Worm (Caenorhabditis elegans): ENCODE measurements around the gene K08B12.1.

Gene K08B12.1

ce11 chrV:6259139-6259538 is at the start of gene K08B12.1:
TSS of gene K08B12.1 (plus strand) at chrV:6259367.
- no peak for TF ChIP-seq rcor-1 (GFP tag; IDR thresholded peaks at IDR 0.05)
- TF ChIP-seq cebp-2 (GFP tag; IDR thresholded peaks at IDR 0.05): 0 out of 2 replicates have a peak, but pooled peaks have one; percentile 49

DNA sequence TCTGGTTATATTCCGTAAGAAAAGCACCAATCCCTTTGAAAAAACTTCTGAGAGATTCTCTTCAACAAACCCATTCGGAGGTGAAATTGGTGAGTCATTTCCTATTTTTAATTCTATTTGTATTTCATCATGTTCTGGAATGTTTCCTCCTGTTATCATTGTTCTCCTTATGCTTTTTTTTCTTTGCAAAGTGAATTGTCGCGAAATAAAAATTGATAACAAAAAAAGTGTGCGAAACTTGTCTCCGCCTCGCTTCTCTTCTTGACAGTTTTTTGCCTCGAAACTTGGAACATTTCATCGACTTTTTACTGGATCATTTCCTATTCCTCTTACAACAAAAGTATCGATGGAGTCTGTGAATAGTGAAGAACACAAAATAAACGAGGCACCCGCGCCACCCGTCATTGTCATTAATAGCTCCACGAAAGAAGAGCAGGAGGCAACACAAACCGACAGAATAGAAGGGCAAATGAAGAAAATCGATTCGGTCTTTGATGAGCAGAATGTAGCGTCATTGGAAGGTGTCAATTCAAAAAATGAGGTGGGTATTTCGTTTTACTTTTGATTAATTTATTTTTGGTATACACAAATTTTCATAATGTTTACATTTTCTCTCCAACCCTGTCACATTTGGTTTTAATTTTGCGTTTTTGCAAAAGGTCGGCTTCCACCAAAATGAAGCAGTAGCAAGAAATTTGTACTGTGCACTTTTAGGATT is 49.1 kb upstream of the K08B12.1 start:
- TF ChIP-seq ceh-100 (GFP tag; IDR thresholded peaks at IDR 0.05): no peak
- TF ChIP-seq F10E7.11 (tag; optimal IDR thresholded peaks at IDR 0.05): no peak
- no peak for TF ChIP-seq xnd-1 (tag; optimal IDR thresholded peaks at IDR 0.05)
- peak; percentile 90 for TF ChIP-seq nhr-80 (tag; optimal IDR thresholded peaks at IDR 0.05)
- TF ChIP-seq Y67H2A.10 (GFP tag; conservative IDR thresholded peaks at IDR 0.05): no peak

- TF ChIP-seq dpl-1 (GFP tag; optimal IDR thresholded peaks at IDR 0.05): no peak
- no peak for TF ChIP-seq nhr-90 (tag; optimal IDR thresholded peaks at IDR 0.05)
- TF ChIP-seq pbrm-1 (GFP tag; IDR thresholded peaks at IDR 0.05): no peak
- TF ChIP-seq lir-1 (GFP tag; conservative IDR thresholded peaks at IDR 0.05): no peak
- TF ChIP-seq nhr-179 (tag; optimal IDR thresholded peaks at IDR 0.05): no peak
- TF ChIP-seq F23B12.7 (tag; optimal IDR thresholded peaks at IDR 0.05; ENCODE audit: insufficient read depth): no peak
- no peak for TF ChIP-seq ztf-6 (GFP tag; IDR thresholded peaks at IDR 0.05)
- peak in 1 of 2 experiments; percentile 10 for TF ChIP-seq let-607 (tag; optimal IDR thresholded peaks at IDR 0.05)
- TF ChIP-seq T26A5.8 (tag; optimal IDR thresholded peaks at IDR 0.05): no peak
- no peak for TF ChIP-seq Y56A3A.18 (GFP tag; IDR thresholded peaks at IDR 0.05)
- TF ChIP-seq F52B5.7 (tag; optimal IDR thresholded peaks at IDR 0.05): no peak
- TF ChIP-seq ztf-25 (GFP tag; IDR thresholded peaks at IDR 0.05): no peak
- no peak for TF ChIP-seq cebp-1 (GFP tag; IDR thresholded peaks at IDR 0.05)
- TF ChIP-seq cebp-1 (tag; optimal IDR thresholded peaks at IDR 0.05): peak; percentile 12
- TF ChIP-seq F57A8.1 (GFP tag; optimal IDR thresholded peaks at IDR 0.05): no peak
- TF ChIP-seq F57C9.4 (tag; optimal IDR thresholded peaks at IDR 0.05): no peak
- TF ChIP-seq bed-2 (GFP tag; IDR thresholded peaks at IDR 0.05): no peak
- TF ChIP-seq F22D6.2 (tag; optimal IDR thresholded peaks at IDR 0.05): no peak
- TF ChIP-seq sea-2 (GFP tag; IDR thresholded peaks at IDR 0.05): no peak
- no peak for TF ChIP-seq aptf-3 (GFP tag; IDR thresholded peaks at IDR 0.05)
- TF ChIP-seq K12H6.12 (tag; optimal IDR thresholded peaks at IDR 0.05): no peak
- no peak for TF ChIP-seq sptf-2 (GFP tag; optimal IDR thresholded peaks at IDR 0.05)
- TF ChIP-seq F33H1.4 (GFP tag; IDR thresholded peaks at IDR 0.05): no peak
- no peak for TF ChIP-seq ceh-79 (tag; optimal IDR thresholded peaks at IDR 0.05)
- TF ChIP-seq ztf-3 (GFP tag; optimal IDR thresholded peaks at IDR 0.05): no peak
- TF ChIP-seq dox-1 (GFP tag; IDR thresholded peaks at IDR 0.05): 0 out of 2 replicates have a peak, but pooled peaks have one; percentile 29
- no peak for TF ChIP-seq F49E8.2 (tag; optimal IDR thresholded peaks at IDR 0.05; ENCODE audit: insufficient read depth)
- TF ChIP-seq nfya-1 (tag; optimal IDR thresholded peaks at IDR 0.05; ENCODE audit: borderline replicate concordance, insufficient read depth): no peak
- TF ChIP-seq B0019.2 (GFP tag; conservative IDR thresholded peaks at IDR 0.05): no peak
- no peak for TF ChIP-seq athp-1 (tag; optimal IDR thresholded peaks at IDR 0.05)
- no peak for TF ChIP-seq lin-26 (GFP tag; IDR thresholded peaks at IDR 0.05)
- no peak for TF ChIP-seq F55B11.4 (tag; optimal IDR thresholded peaks at IDR 0.05; ENCODE audit: borderline replicate concordance, insufficient read depth)
- TF ChIP-seq nhr-80 (tag; optimal IDR thresholded peaks at IDR 0.05): peak; percentile 89
- no peak for TF ChIP-seq efl-1 (GFP tag; optimal IDR thresholded peaks at IDR 0.05)
- TF ChIP-seq Y79H2A.3 (GFP tag; conservative IDR thresholded peaks at IDR 0.05): no peak
- no peak for TF ChIP-seq snpc-1.1 (tag; optimal IDR thresholded peaks at IDR 0.05; ENCODE audit: insufficient read depth)
- TF ChIP-seq attf-5 (GFP tag; optimal IDR thresholded peaks at IDR 0.05): no peak
- TF ChIP-seq unc-130 (GFP tag; optimal IDR thresholded peaks at IDR 0.05): no peak
- TF ChIP-seq fkh-3 (tag; optimal IDR thresholded peaks at IDR 0.05): no peak
These were observed 47.7 kb upstream of the K08B12.1 start for ce11 chrV:6211509-6211908.
